Worm (Caenorhabditis elegans): ENCODE data around the gene pmp-3.

DNA sequence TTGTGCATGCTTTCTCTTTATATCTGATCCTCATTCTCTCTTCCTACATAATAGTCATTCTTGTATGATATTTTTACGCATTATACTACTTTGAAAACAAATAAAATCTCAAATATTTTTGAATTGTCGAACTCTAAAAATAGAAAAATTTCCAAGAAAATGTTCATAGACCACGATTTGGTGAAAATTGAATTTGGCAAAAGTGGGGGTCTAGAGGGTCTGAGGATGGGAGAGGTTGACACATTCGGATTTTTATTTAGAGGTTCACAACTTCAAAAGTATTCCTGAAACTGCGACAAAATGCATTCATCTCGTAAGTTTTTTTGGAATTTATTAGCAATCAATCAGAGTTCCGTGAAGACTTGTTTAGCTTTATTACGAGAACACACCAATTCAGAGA is 46.6 kb upstream of the pmp-3 start, which contains the start of gene glb-22:
- TF ChIP-seq flt-1 (GFP tag; IDR thresholded peaks at IDR 0.05): no peak
- no peak for TF ChIP-seq tbx-37 (GFP tag; conservative IDR thresholded peaks at IDR 0.05)
